Fruit fly (Drosophila melanogaster) whole organism, embryonic: Measurements from ENCODE around the gene Nepl20.

Experiments
- Awh ChIP-seq: fragments of 200-800 bp; sonication (Bioruptor generic); IDR thresholded peaks from 2 replicates; pipeline ENCODE4, ENCODE4 v1.3.6; 2022; ENCODE audit warnings: missing biosample characterization, missing genetic modification characterization
- Bteb2 ChIP-seq: fragments of 200-800 bp; sonication (Bioruptor generic); optimal IDR thresholded peaks from 2 replicates; lab custom pipeline; 2016; ENCODE audit warnings: missing biosample characterization, missing genetic modification characterization
- CG10267 ChIP-seq: fragments of 200-800 bp; sonication (Bioruptor generic); optimal IDR thresholded peaks from 2 replicates; lab custom pipeline; 2018; ENCODE audit warnings: missing biosample characterization, mild to moderate bottlenecking, missing genetic modification characterization, moderate library complexity
- CG10431 ChIP-seq: fragments of 200-800 bp; sonication (Bioruptor generic); optimal IDR thresholded peaks from 3 replicates; lab custom pipeline; 2018; ENCODE audit warnings: missing biosample characterization, mild to moderate bottlenecking, missing genetic modification characterization
- CG12236 ChIP-seq: fragments of 200-800 bp; sonication (Bioruptor generic); optimal IDR thresholded peaks from 2 replicates; lab custom pipeline; 2016; ENCODE audit warnings: missing biosample characterization, missing genetic modification characterization
- CG12391 ChIP-seq: fragments of 200-800 bp; sonication (Bioruptor generic); optimal IDR thresholded peaks from 3 replicates; lab custom pipeline; 2018; ENCODE audit warnings: missing biosample characterization, mild to moderate bottlenecking, missing genetic modification characterization, moderate library complexity
- CG14014 ChIP-seq: fragments of 200-800 bp; sonication (Bioruptor generic); IDR thresholded peaks from 2 replicates; pipeline ENCODE4 v1.3.6; 2022; ENCODE audit warnings: missing biosample characterization, missing genetic modification characterization
- CG1603 ChIP-seq: fragments of 200-800 bp; sonication (Bioruptor generic); optimal IDR thresholded peaks from 2 replicates; lab custom pipeline; 2019; ENCODE audit warnings: missing biosample characterization, mild to moderate bottlenecking, missing genetic modification characterization, moderate library complexity
- CG16779 ChIP-seq: fragments of 200-800 bp; sonication (Bioruptor generic); IDR thresholded peaks from 2 replicates; pipeline ENCODE4 v1.3.6; 2022; ENCODE audit warnings: missing biosample characterization, missing genetic modification characterization
- CG16813 ChIP-seq: fragments of 200-800 bp; sonication (Bioruptor generic); IDR thresholded peaks from 3 replicates; pipeline ENCODE4 v1.3.6; 2022; ENCODE audit warnings: missing biosample characterization, missing genetic modification characterization; ENCODE audit not compliant: partially characterized antibody
- CG17612 ChIP-seq: fragments of 200-800 bp; sonication (Bioruptor generic); IDR thresholded peaks from 2 replicates; pipeline ENCODE4 v1.3.6; 2022; ENCODE audit warnings: missing biosample characterization, missing genetic modification characterization
- CG18262 ChIP-seq: fragments of 200-800 bp; optimal IDR thresholded peaks from 3 replicates; lab custom pipeline; 2019; ENCODE audit warnings: missing biosample characterization, mild to moderate bottlenecking, missing genetic modification characterization, moderate library complexity
- CG1832 ChIP-seq: fragments of 200-800 bp; sonication (Bioruptor generic); optimal IDR thresholded peaks from 2 replicates; lab custom pipeline; 2017; ENCODE audit warnings: missing biosample characterization, mild to moderate bottlenecking, missing genetic modification characterization, inconsistent platforms
- CG2712 ChIP-seq: fragments of 200-800 bp; optimal IDR thresholded peaks from 3 replicates; lab custom pipeline; 2019; ENCODE audit warnings: missing biosample characterization, mild to moderate bottlenecking, missing genetic modification characterization, moderate library complexity
- CG31365 ChIP-seq: fragments of 200-800 bp; sonication (Bioruptor generic); optimal IDR thresholded peaks from 2 replicates; lab custom pipeline; 2018; ENCODE audit warnings: missing biosample characterization, mild to moderate bottlenecking, missing genetic modification characterization
- CG4617 ChIP-seq: fragments of 200-800 bp; sonication (Bioruptor generic); optimal IDR thresholded peaks from 3 replicates; lab custom pipeline; 2016; ENCODE audit warnings: missing biosample characterization, missing genetic modification characterization, borderline replicate concordance
- CG7271 ChIP-seq: fragments of 200-800 bp; sonication (Bioruptor generic); optimal IDR thresholded peaks from 2 replicates; lab custom pipeline; 2018; ENCODE audit warnings: missing biosample characterization, mild to moderate bottlenecking, missing genetic modification characterization, moderate library complexity
- CG7372 ChIP-seq: fragments of 200-800 bp; sonication (Bioruptor generic); IDR thresholded peaks from 2 replicates; pipeline ENCODE4 v1.3.6; 2022; ENCODE audit warnings: missing biosample characterization, missing genetic modification characterization
- CG7987 ChIP-seq: fragments of 200-800 bp; sonication (Bioruptor generic); optimal IDR thresholded peaks from 2 replicates; lab custom pipeline; 2018; ENCODE audit warnings: missing biosample characterization, mild to moderate bottlenecking, missing genetic modification characterization, moderate library complexity
- CG8290 ChIP-seq, 3 experiments: fragments of 200-800 bp; sonication (Bioruptor generic); optimal IDR thresholded peaks; 2 replicates each; lab custom pipeline; 2016 to 2019; ENCODE audit warnings: missing biosample characterization in 3 of 3, missing genetic modification characterization in 3 of 3, mild to moderate bottlenecking in 2 of 3, moderate library complexity in 1 of 3
- CG8359 ChIP-seq: fragments of 200-800 bp; sonication (Bioruptor generic); optimal IDR thresholded peaks from 2 replicates; lab custom pipeline; 2017; ENCODE audit warnings: missing biosample characterization, mild to moderate bottlenecking, missing genetic modification characterization, borderline replicate concordance
- CG9797 ChIP-seq: fragments of 200-800 bp; sonication (Bioruptor generic); optimal IDR thresholded peaks from 3 replicates; lab custom pipeline; 2018; ENCODE audit warnings: missing biosample characterization, mild to moderate bottlenecking, missing genetic modification characterization
- E2f2 ChIP-seq: fragments of 200-800 bp; sonication (Bioruptor generic); IDR thresholded peaks from 2 replicates; pipeline ENCODE4 v1.3.6; 2022; ENCODE audit warnings: missing biosample characterization, missing genetic modification characterization
- HLHmδ ChIP-seq: fragments of 200-800 bp; sonication (Bioruptor generic); optimal IDR thresholded peaks from 2 replicates; lab custom pipeline; 2018; ENCODE audit warnings: missing biosample characterization, mild to moderate bottlenecking, missing genetic modification characterization, moderate library complexity
- HmgZ ChIP-seq: fragments of 200-800 bp; sonication (Bioruptor generic); optimal IDR thresholded peaks from 2 replicates; lab custom pipeline; 2018; ENCODE audit warnings: missing biosample characterization, mild to moderate bottlenecking, missing genetic modification characterization
- Ravus ChIP-seq: fragments of 200-800 bp; sonication (Bioruptor generic); IDR thresholded peaks from 2 replicates; pipeline ENCODE4 v1.3.6; 2022; ENCODE audit warnings: missing biosample characterization, missing genetic modification characterization
- Sin3A ChIP-seq: fragments of >200 bp; optimal IDR thresholded peaks from 2 replicates; lab custom pipeline; 2018
- Six4 ChIP-seq: fragments of 200-800 bp; sonication (Bioruptor generic); optimal IDR thresholded peaks from 2 replicates; lab custom pipeline; 2016; ENCODE audit warnings: missing biosample characterization, missing genetic modification characterization
- Sox100B ChIP-seq: fragments of 200-800 bp; sonication (Bioruptor generic); optimal IDR thresholded peaks from 3 replicates; lab custom pipeline; 2018; ENCODE audit warnings: missing biosample characterization, mild to moderate bottlenecking, missing genetic modification characterization
- Sry-β ChIP-seq: fragments of 200-800 bp; sonication (Bioruptor generic); optimal IDR thresholded peaks from 2 replicates; lab custom pipeline; 2018; ENCODE audit warnings: missing biosample characterization, mild to moderate bottlenecking, missing genetic modification characterization, moderate library complexity
- Tbp ChIP-seq: fragments of >200 bp; optimal IDR thresholded peaks from 2 replicates; lab custom pipeline; 2018; ENCODE audit warnings: missing biosample characterization, missing genetic modification characterization
- YL-1 ChIP-seq: fragments of 200-800 bp; sonication (Bioruptor generic); optimal IDR thresholded peaks from 3 replicates; lab custom pipeline; 2017; ENCODE audit warnings: missing biosample characterization, mild to moderate bottlenecking, missing genetic modification characterization
- cato ChIP-seq: fragments of 200-800 bp; sonication (Bioruptor generic); optimal IDR thresholded peaks from 2 replicates; lab custom pipeline; 2016; ENCODE audit warnings: missing biosample characterization, missing genetic modification characterization, borderline replicate concordance
- crc ChIP-seq: fragments of 200-800 bp; sonication (Bioruptor generic); optimal IDR thresholded peaks from 2 replicates; lab custom pipeline; 2016; ENCODE audit warnings: missing biosample characterization, missing genetic modification characterization
- dm ChIP-seq: fragments of 200-800 bp; sonication (Bioruptor generic); optimal IDR thresholded peaks from 3 replicates; lab custom pipeline; 2016; ENCODE audit warnings: missing biosample characterization, missing genetic modification characterization
- exex ChIP-seq: fragments of 200-800 bp; sonication (Bioruptor generic); optimal IDR thresholded peaks from 4 replicates; lab custom pipeline; 2018; ENCODE audit warnings: missing biosample characterization, mild to moderate bottlenecking, missing genetic modification characterization, moderate library complexity
- eyg ChIP-seq: fragments of 200-800 bp; sonication (Bioruptor generic); optimal IDR thresholded peaks from 3 replicates; lab custom pipeline; 2016; ENCODE audit warnings: missing biosample characterization, missing genetic modification characterization
- gsb-n ChIP-seq: fragments of 200-800 bp; sonication (Bioruptor generic); optimal IDR thresholded peaks from 3 replicates; lab custom pipeline; 2018; ENCODE audit warnings: missing biosample characterization, mild to moderate bottlenecking, missing genetic modification characterization
- hb ChIP-seq: fragments of 200-800 bp; sonication (Bioruptor generic); IDR thresholded peaks from 3 replicates; pipeline ENCODE4 v1.3.6; 2022; ENCODE audit warnings: missing biosample characterization, missing genetic modification characterization; ENCODE audit not compliant: partially characterized antibody
- kni ChIP-seq: fragments of 200-800 bp; sonication (Bioruptor generic); optimal IDR thresholded peaks from 3 replicates; lab custom pipeline; 2017; ENCODE audit warnings: mild to moderate bottlenecking, missing biosample characterization, missing genetic modification reagents, missing genetic modification characterization
- nom ChIP-seq: fragments of 200-800 bp; sonication (Bioruptor generic); optimal IDR thresholded peaks from 2 replicates; lab custom pipeline; 2017; ENCODE audit warnings: missing biosample characterization, missing genetic modification characterization, mild to moderate bottlenecking, moderate library complexity, missing genetic modification reagents
- pnt ChIP-seq: fragments of 200-800 bp; sonication (Bioruptor generic); optimal IDR thresholded peaks from 3 replicates; lab custom pipeline; 2016; ENCODE audit warnings: missing biosample characterization, missing genetic modification characterization
- prd ChIP-seq, 3 experiments: fragments of >200 bp in 2 of 3; fragments of 200-800 bp in 1 of 3; sonication (Bioruptor generic) in 1 of 3; optimal IDR thresholded peaks in 2 of 3; IDR thresholded peaks in 1 of 3; 2 replicates in 2 of 3; 3 replicates in 1 of 3; pipeline versions ENCODE4 v1.3.6 to Lab custom; 2017 to 2022; ENCODE audit warnings: missing biosample characterization in 1 of 3, missing genetic modification characterization in 1 of 3
- sima ChIP-seq: fragments of 200-800 bp; sonication (Bioruptor generic); optimal IDR thresholded peaks from 2 replicates; lab custom pipeline; 2016; ENCODE audit warnings: missing biosample characterization, missing genetic modification characterization
- sisA ChIP-seq: fragments of 200-800 bp; sonication (Bioruptor generic); IDR thresholded peaks from 2 replicates; pipeline ENCODE4 v1.3.6; 2022; ENCODE audit warnings: missing biosample characterization, missing genetic modification characterization
- slp2 ChIP-seq: fragments of 200-800 bp; sonication (Bioruptor generic); optimal IDR thresholded peaks from 2 replicates; lab custom pipeline; 2016; ENCODE audit warnings: missing biosample characterization, missing genetic modification characterization
- toy ChIP-seq: fragments of 200-800 bp; sonication (Bioruptor generic); IDR thresholded peaks from 2 replicates; pipeline ENCODE4 v1.3.6; 2022; ENCODE audit warnings: missing biosample characterization, missing genetic modification characterization
- ttk ChIP-seq: fragments of 200-800 bp; sonication (Bioruptor generic); IDR thresholded peaks from 2 replicates; pipeline ENCODE4 v2.1.2; 2022; ENCODE audit warnings: missing biosample characterization, missing genetic modification characterization
- wek ChIP-seq: fragments of 200-800 bp; sonication (Bioruptor generic); optimal IDR thresholded peaks from 3 replicates; lab custom pipeline; 2018; ENCODE audit warnings: missing biosample characterization, mild to moderate bottlenecking, missing genetic modification characterization, moderate library complexity
- zf30C ChIP-seq: fragments of 200-800 bp; sonication (Bioruptor generic); optimal IDR thresholded peaks from 3 replicates; lab custom pipeline; 2018; ENCODE audit warnings: missing biosample characterization, mild to moderate bottlenecking, missing genetic modification characterization

Gene Nepl20

dm6 chr3R:28911758-28912157 lies 31.2 kb downstream of the Nepl20 start:
- TF ChIP-seq CG7987 (GFP tag; lab: Kevin White, UChicago) (no peak), Awh (GFP tag; lab: Robert Waterston, UW) (peak; percentile 78; the same call in 1 of the 2 replicates), crc (GFP tag; lab: Kevin White, UChicago) (peak; percentile 37), wek (GFP tag; lab: Kevin White, UChicago) (peak; percentile 18), Six4 (GFP tag; lab: Kevin White, UChicago) (peak; percentile 75), Tbp (GFP tag; lab: Kevin White, UChicago) (no peak), CG10431 (no peak), CG17612 (GFP tag; lab: Robert Waterston, UW) (no peak), CG18262 (peak; percentile 79), CG8290 (GFP tag; optimal IDR thresholded peaks at IDR 0.05; lab: Kevin White, UChicago) (no peak), CG8290 (tag; optimal IDR thresholded peaks at IDR 0.05; lab: Kevin White, UChicago) (peak in 1 of 2 experiments; percentile 91), ttk (peak; percentile 83), CG1832 (GFP tag; lab: Kevin White, UChicago) (no peak), CG7271 (tag; lab: Kevin White, UChicago) (no peak), CG2712 (tag; lab: Kevin White, UChicago) (peak; percentile 79), CG16779 (GFP tag; lab: Robert Waterston, UW) (0 out of 2 replicates have a peak, but pooled peaks have one; percentile 15), pnt (peak; percentile 75), Bteb2 (GFP tag; lab: Kevin White, UChicago) (peak; percentile 62), dm (GFP tag; lab: Kevin White, UChicago) (peak; percentile 65), prd (optimal IDR thresholded peaks at IDR 0.05; lab: Kevin White, UChicago) (no peak), prd (GFP tag; IDR thresholded peaks at IDR 0.05; lab: Robert Waterston, UW) (peak; percentile 83), cato (GFP tag; lab: Kevin White, UChicago) (peak; percentile 41), CG12391 (no peak), HmgZ (tag; lab: Kevin White, UChicago) (peak; percentile 8), Ravus (GFP tag; lab: Robert Waterston, UW) (peak; percentile 48), sima (GFP tag; lab: Kevin White, UChicago) (no peak), CG8359 (GFP tag; lab: Kevin White, UChicago) (peak; percentile 13), Sry-β (GFP tag; lab: Kevin White, UChicago) (no peak), hb (GFP tag; lab: Robert Waterston, UW) (peak; percentile 25; the same call in 1 of the 3 replicates), slp2 (GFP tag; lab: Kevin White, UChicago) (peak; percentile 40), gsb-n (tag; lab: Kevin White, UChicago) (no peak), CG4617 (GFP tag; lab: Kevin White, UChicago) (peak; percentile 33), eyg (GFP tag; lab: Kevin White, UChicago) (peak; percentile 78), Sin3A (no peak), CG10267 (tag; lab: Kevin White, UChicago) (peak; percentile 54), toy (no peak), YL-1 (GFP tag; lab: Kevin White, UChicago) (no peak), CG9797 (GFP tag; lab: Kevin White, UChicago) (no peak), HLHmδ (no peak), CG31365 (tag; lab: Kevin White, UChicago) (no peak), nom (GFP tag; lab: Kevin White, UChicago) (no peak), kni (GFP tag; lab: Kevin White, UChicago) (no peak), zf30C (GFP tag; lab: Kevin White, UChicago) (no peak), CG16813 (GFP tag; lab: Robert Waterston, UW) (no peak), CG1603 (peak; percentile 90), E2f2 (GFP tag; lab: Robert Waterston, UW) (peak; percentile 51), CG12236 (GFP tag; lab: Kevin White, UChicago) (peak; percentile 56), CG7372 (GFP tag; lab: Robert Waterston, UW) (peak; percentile 32; the same call in 1 of the 2 replicates), exex (tag; lab: Kevin White, UChicago) (no peak), sisA (GFP tag; lab: Robert Waterston, UW) (peak; percentile 79), CG14014 (peak; percentile 73), Sox100B (GFP tag; lab: Kevin White, UChicago) (no peak)
